Fruit fly (Drosophila melanogaster) whole organism, embryonic: ENCODE measurements around the gene CG7320.

Experiments
- Awh ChIP-seq: fragments of 200-800 bp; sonication (Bioruptor generic); IDR thresholded peaks from 2 replicates; pipeline ENCODE4, ENCODE4 v1.3.6; 2022; ENCODE audit warnings: missing biosample characterization, missing genetic modification characterization
- CG10267 ChIP-seq: fragments of 200-800 bp; sonication (Bioruptor generic); optimal IDR thresholded peaks from 2 replicates; lab custom pipeline; 2018; ENCODE audit warnings: missing biosample characterization, mild to moderate bottlenecking, missing genetic modification characterization, moderate library complexity
- CG12744 ChIP-seq: fragments of 200-800 bp; sonication (Bioruptor generic); optimal IDR thresholded peaks from 2 replicates; lab custom pipeline; 2016; ENCODE audit warnings: missing biosample characterization, missing genetic modification characterization
- CG13624 ChIP-seq: fragments of 200-800 bp; sonication (Bioruptor generic); optimal IDR thresholded peaks from 2 replicates; lab custom pipeline; 2016; ENCODE audit warnings: missing biosample characterization, missing genetic modification characterization
- CG15514 ChIP-seq: fragments of 200-800 bp; sonication (Bioruptor generic); optimal IDR thresholded peaks from 3 replicates; lab custom pipeline; 2017; ENCODE audit warnings: missing biosample characterization, missing genetic modification characterization, mild to moderate bottlenecking, moderate library complexity, missing genetic modification reagents
- CG15696 ChIP-seq: fragments of 200-800 bp; sonication (Bioruptor generic); optimal IDR thresholded peaks from 2 replicates; lab custom pipeline; 2019; ENCODE audit warnings: missing biosample characterization, mild to moderate bottlenecking, missing genetic modification characterization, moderate library complexity
- CG1647 ChIP-seq: fragments of 200-800 bp; sonication (Bioruptor generic); optimal IDR thresholded peaks from 3 replicates; lab custom pipeline; 2016; ENCODE audit warnings: missing biosample characterization, missing genetic modification characterization
- CG17359 ChIP-seq: fragments of 200-800 bp; sonication (Bioruptor generic); optimal IDR thresholded peaks from 3 replicates; lab custom pipeline; 2018; ENCODE audit warnings: missing biosample characterization, mild to moderate bottlenecking, missing genetic modification characterization, moderate library complexity
- CG17385 ChIP-seq: fragments of 200-800 bp; sonication (Bioruptor generic); optimal IDR thresholded peaks from 3 replicates; lab custom pipeline; 2018; ENCODE audit warnings: missing biosample characterization, mild to moderate bottlenecking, missing genetic modification characterization
- CG18262 ChIP-seq: fragments of 200-800 bp; optimal IDR thresholded peaks from 3 replicates; lab custom pipeline; 2019; ENCODE audit warnings: missing biosample characterization, mild to moderate bottlenecking, missing genetic modification characterization, moderate library complexity
- CG2678 ChIP-seq: fragments of 200-800 bp; sonication (Bioruptor generic); optimal IDR thresholded peaks from 3 replicates; lab custom pipeline; 2019; ENCODE audit warnings: missing biosample characterization, mild to moderate bottlenecking, missing genetic modification characterization, moderate library complexity
- CG2875 ChIP-seq: fragments of 200-800 bp; sonication (Bioruptor generic); optimal IDR thresholded peaks from 2 replicates; lab custom pipeline; 2017; ENCODE audit warnings: missing biosample characterization, mild to moderate bottlenecking, missing genetic modification characterization, missing genetic modification reagents
- CG32772 ChIP-seq: fragments of 200-800 bp; sonication (Bioruptor generic); IDR thresholded peaks from 2 replicates; pipeline ENCODE4 v1.3.6; 2022; ENCODE audit warnings: missing biosample characterization, missing genetic modification characterization
- CG3726 ChIP-seq: fragments of 200-800 bp; sonication (Bioruptor generic); IDR thresholded peaks from 3 replicates; pipeline ENCODE4, ENCODE4 v1.3.6; 2022; ENCODE audit warnings: missing biosample characterization, missing genetic modification characterization
- CG4820 ChIP-seq: fragments of 200-800 bp; sonication (Bioruptor generic); optimal IDR thresholded peaks from 3 replicates; lab custom pipeline; 2016; ENCODE audit warnings: missing biosample characterization, missing genetic modification characterization
- CG5180 ChIP-seq: fragments of 200-800 bp; sonication (Bioruptor generic); optimal IDR thresholded peaks from 3 replicates; lab custom pipeline; 2017; ENCODE audit warnings: missing biosample characterization, missing genetic modification characterization, mild to moderate bottlenecking, moderate library complexity, missing genetic modification reagents
- CG5245 ChIP-seq: fragments of 200-800 bp; sonication (Bioruptor generic); optimal IDR thresholded peaks from 3 replicates; lab custom pipeline; 2016; ENCODE audit warnings: missing biosample characterization, missing genetic modification characterization
- CG6654 ChIP-seq: fragments of 200-800 bp; sonication (Bioruptor generic); optimal IDR thresholded peaks from 2 replicates; lab custom pipeline; 2017; ENCODE audit warnings: missing biosample characterization, mild to moderate bottlenecking, missing genetic modification characterization
- CG6683 ChIP-seq: fragments of 200-800 bp; sonication (Bioruptor generic); optimal IDR thresholded peaks from 2 replicates; lab custom pipeline; 2017; ENCODE audit warnings: missing biosample characterization, mild to moderate bottlenecking, missing genetic modification characterization, missing genetic modification reagents
- CG6813 ChIP-seq: fragments of 200-800 bp; sonication (Bioruptor generic); optimal IDR thresholded peaks from 2 replicates; lab custom pipeline; 2017; ENCODE audit warnings: missing biosample characterization, missing genetic modification characterization, mild to moderate bottlenecking, moderate library complexity, missing genetic modification reagents
- CG7839 ChIP-seq: fragments of 200-800 bp; sonication (Bioruptor generic); optimal IDR thresholded peaks from 3 replicates; lab custom pipeline; 2018; ENCODE audit warnings: missing biosample characterization, mild to moderate bottlenecking, missing genetic modification characterization, moderate library complexity
- CG8359 ChIP-seq: fragments of 200-800 bp; sonication (Bioruptor generic); optimal IDR thresholded peaks from 2 replicates; lab custom pipeline; 2017; ENCODE audit warnings: missing biosample characterization, mild to moderate bottlenecking, missing genetic modification characterization, borderline replicate concordance
- Dbx ChIP-seq: fragments of 200-800 bp; sonication (Bioruptor generic); IDR thresholded peaks from 3 replicates; pipeline ENCODE4 v1.3.6; 2022; ENCODE audit warnings: missing biosample characterization, missing genetic modification characterization
- Dll ChIP-seq: fragments of 200-800 bp; sonication (Bioruptor generic); IDR thresholded peaks from 4 replicates; pipeline ENCODE4 v1.3.6; 2022; ENCODE audit warnings: missing biosample characterization, missing genetic modification characterization; ENCODE audit not compliant: partially characterized antibody
- E2f2 ChIP-seq: fragments of 200-800 bp; sonication (Bioruptor generic); IDR thresholded peaks from 2 replicates; pipeline ENCODE4 v1.3.6; 2022; ENCODE audit warnings: missing biosample characterization, missing genetic modification characterization
- Hr51 ChIP-seq, 2 experiments: fragments of 200-800 bp; sonication (Bioruptor generic); optimal IDR thresholded peaks; 2 replicates in 1 of 2; 3 replicates in 1 of 2; lab custom pipeline; 2016 to 2018; ENCODE audit warnings: missing biosample characterization in 2 of 2, missing genetic modification characterization in 2 of 2, mild to moderate bottlenecking in 1 of 2, moderate library complexity in 1 of 2
- Nf-YA ChIP-seq: fragments of 200-800 bp; sonication (Bioruptor generic); IDR thresholded peaks from 2 replicates; pipeline ENCODE4 v1.3.6; 2022; ENCODE audit warnings: missing biosample characterization, missing genetic modification characterization
- Pdp1 ChIP-seq, 2 experiments: fragments of 200-800 bp; sonication (Bioruptor generic); optimal IDR thresholded peaks; 3 replicates each; lab custom pipeline; 2016; ENCODE audit warnings: missing biosample characterization in 2 of 2, missing genetic modification characterization in 2 of 2, mild to moderate bottlenecking in 1 of 2, moderate library complexity in 1 of 2
- ara ChIP-seq: fragments of 200-800 bp; sonication (Bioruptor generic); IDR thresholded peaks from 2 replicates; pipeline ENCODE4 v1.3.6; 2022; ENCODE audit warnings: missing biosample characterization, missing genetic modification characterization
- ase ChIP-seq: fragments of 200-800 bp; sonication (Bioruptor generic); IDR thresholded peaks from 3 replicates; pipeline ENCODE4 v1.3.6; 2022; ENCODE audit warnings: missing biosample characterization, missing genetic modification characterization
- cas ChIP-seq: fragments of 200-800 bp; sonication (Bioruptor generic); IDR thresholded peaks from 2 replicates; pipeline ENCODE4 v1.3.6; 2022; ENCODE audit warnings: missing biosample characterization, missing genetic modification characterization
- inv ChIP-seq: fragments of 200-800 bp; sonication (Bioruptor generic); IDR thresholded peaks from 2 replicates; pipeline ENCODE4 v1.3.6; 2022; ENCODE audit warnings: missing biosample characterization, missing genetic modification characterization; ENCODE audit not compliant: partially characterized antibody
- jumu ChIP-seq: fragments of 200-800 bp; sonication (Bioruptor generic); optimal IDR thresholded peaks from 3 replicates; lab custom pipeline; 2016; ENCODE audit warnings: missing biosample characterization, missing genetic modification characterization
- lab ChIP-seq: fragments of 200-800 bp; sonication (Bioruptor generic); optimal IDR thresholded peaks from 3 replicates; lab custom pipeline; 2017; ENCODE audit warnings: missing biosample characterization, missing genetic modification characterization, mild to moderate bottlenecking, moderate library complexity, missing genetic modification reagents
- nerfin-1 ChIP-seq: fragments of 200-800 bp; sonication (Bioruptor generic); optimal IDR thresholded peaks from 3 replicates; lab custom pipeline; 2019; ENCODE audit warnings: missing biosample characterization, mild to moderate bottlenecking, missing genetic modification characterization, moderate library complexity
- pb ChIP-seq: fragments of 200-800 bp; sonication (Bioruptor generic); optimal IDR thresholded peaks from 3 replicates; lab custom pipeline; 2016; ENCODE audit warnings: missing biosample characterization, missing genetic modification characterization
- pfk ChIP-seq: fragments of 200-800 bp; sonication (Bioruptor generic); optimal IDR thresholded peaks from 2 replicates; lab custom pipeline; 2018; ENCODE audit warnings: missing biosample characterization, mild to moderate bottlenecking, missing genetic modification characterization, moderate library complexity
- phol ChIP-seq: fragments of 200-800 bp; sonication (Bioruptor generic); optimal IDR thresholded peaks from 3 replicates; lab custom pipeline; 2018; ENCODE audit warnings: missing biosample characterization, mild to moderate bottlenecking, missing genetic modification characterization, moderate library complexity
- rib ChIP-seq: fragments of 200-800 bp; sonication (Bioruptor generic); IDR thresholded peaks from 2 replicates; pipeline ENCODE4 v1.3.6; 2022; ENCODE audit warnings: missing biosample characterization, missing genetic modification characterization
- row ChIP-seq: fragments of 200-800 bp; sonication (Bioruptor generic); IDR thresholded peaks from 3 replicates; pipeline ENCODE4 v1.3.6; 2022; ENCODE audit warnings: missing biosample characterization, missing genetic modification characterization
- sc ChIP-seq, 3 experiments: fragments of >200 bp in 2 of 3; fragments of 200-800 bp in 1 of 3; sonication (Bioruptor generic) in 1 of 3; optimal IDR thresholded peaks; 2 replicates in 2 of 3; 3 replicates in 1 of 3; lab custom pipeline; 2017; ENCODE audit warnings: mild to moderate bottlenecking in 1 of 3, missing biosample characterization in 1 of 3, missing genetic modification characterization in 1 of 3, missing genetic modification reagents in 1 of 3
- sna ChIP-seq: fragments of 200-800 bp; sonication (Bioruptor generic); IDR thresholded peaks from 2 replicates; pipeline ENCODE4 v1.3.6; 2022; ENCODE audit warnings: missing biosample characterization, missing genetic modification characterization; ENCODE audit not compliant: partially characterized antibody
- ssp ChIP-seq: fragments of 200-800 bp; sonication (Bioruptor generic); IDR thresholded peaks from 2 replicates; pipeline ENCODE4 v1.3.6; 2022; ENCODE audit warnings: missing biosample characterization, missing genetic modification characterization
- tgo ChIP-seq: fragments of 200-800 bp; sonication (Bioruptor generic); IDR thresholded peaks from 3 replicates; pipeline ENCODE4 v1.3.6; 2022; ENCODE audit warnings: missing biosample characterization, missing genetic modification characterization
- ttk ChIP-seq: fragments of 200-800 bp; sonication (Bioruptor generic); IDR thresholded peaks from 2 replicates; pipeline ENCODE4 v2.1.2; 2022; ENCODE audit warnings: missing biosample characterization, missing genetic modification characterization
- unpg ChIP-seq: fragments of 200-800 bp; sonication (Bioruptor generic); optimal IDR thresholded peaks from 3 replicates; lab custom pipeline; 2018; ENCODE audit warnings: missing biosample characterization, mild to moderate bottlenecking, missing genetic modification characterization, moderate library complexity
- vfl ChIP-seq: fragments of 200-800 bp; sonication (Bioruptor generic); optimal IDR thresholded peaks from 2 replicates; lab custom pipeline; 2016; ENCODE audit warnings: missing biosample characterization, missing genetic modification characterization
- vvl ChIP-seq: fragments of 200-800 bp; sonication (Bioruptor generic); IDR thresholded peaks from 2 replicates; pipeline ENCODE4 v1.3.6; 2022; ENCODE audit warnings: missing biosample characterization, missing genetic modification characterization
- zf30C ChIP-seq: fragments of 200-800 bp; sonication (Bioruptor generic); optimal IDR thresholded peaks from 3 replicates; lab custom pipeline; 2018; ENCODE audit warnings: missing biosample characterization, mild to moderate bottlenecking, missing genetic modification characterization

CG7320 gene

dm6 chr3L:18203949-18204348 lies 2.7 kb downstream of the CG7320 start (continued):
- TF ChIP-seq CG18262 (peak; percentile 92), Hr51 (GFP tag; optimal IDR thresholded peaks at IDR 0.05; lab: Kevin White, UChicago) (peak in 1 of 2 experiments; percentile 50), cas (GFP tag; lab: Robert Waterston, UW) (no peak), pb (no peak), CG6813 (no peak), CG8359 (GFP tag; lab: Kevin White, UChicago) (peak; percentile 24), CG2678 (peak; percentile 74), CG7839 (peak; percentile 77), ase (GFP tag; lab: Robert Waterston, UW) (no peak), Awh (GFP tag; lab: Robert Waterston, UW) (peak; percentile 70), E2f2 (GFP tag; lab: Robert Waterston, UW) (peak; percentile 16; the same call in 1 of the 2 replicates), CG15696 (peak; percentile 73), CG2875 (GFP tag; lab: Kevin White, UChicago) (peak; percentile 34), CG17385 (peak; percentile 33), Nf-YA (GFP tag; lab: Robert Waterston, UW) (peak; percentile 41; the same call in 1 of the 2 replicates), rib (GFP tag; lab: Robert Waterston, UW) (no peak), CG13624 (GFP tag; lab: Kevin White, UChicago) (no peak), nerfin-1 (tag; lab: Kevin White, UChicago) (peak; percentile 58), CG5245 (GFP tag; lab: Kevin White, UChicago) (peak; percentile 11), CG10267 (peak; percentile 80), CG12744 (GFP tag; lab: Kevin White, UChicago) (no peak), inv (no peak), unpg (GFP tag; lab: Kevin White, UChicago) (peak; percentile 62), vfl (GFP tag; lab: Kevin White, UChicago) (no peak), CG15514 (GFP tag; lab: Kevin White, UChicago) (no peak), CG5180 (no peak), sna (GFP tag; lab: Robert Waterston, UW) (no peak), Dll (GFP tag; lab: Robert Waterston, UW) (no peak), jumu (GFP tag; lab: Kevin White, UChicago) (no peak), CG6654 (GFP tag; lab: Kevin White, UChicago) (no peak), sc (optimal IDR thresholded peaks at IDR 0.05; lab: Kevin White, UChicago) (no peak), sc (GFP tag; optimal IDR thresholded peaks at IDR 0.05; lab: Kevin White, UChicago) (peak; percentile 6), CG4820 (GFP tag; lab: Kevin White, UChicago) (peak; percentile 51), Pdp1 (GFP tag; optimal IDR thresholded peaks at IDR 0.05; lab: Kevin White, UChicago) (no peak), CG3726 (GFP tag; lab: Robert Waterston, UW) (0 out of 3 replicates have a peak, but pooled peaks have one; percentile 39), vvl (GFP tag; lab: Robert Waterston, UW) (peak; percentile 82), CG17359 (tag; lab: Kevin White, UChicago) (peak; percentile 55), ttk (GFP tag; lab: Robert Waterston, UW) (0 out of 2 replicates have a peak, but pooled peaks have one; percentile 28), lab (GFP tag; lab: Kevin White, UChicago) (peak; percentile 14), CG1647 (GFP tag; lab: Kevin White, UChicago) (no peak), CG6683 (GFP tag; lab: Kevin White, UChicago) (no peak), ssp (GFP tag; lab: Robert Waterston, UW) (peak; percentile 59), Dbx (no peak), tgo (GFP tag; lab: Robert Waterston, UW) (peak; percentile 57; the same call in 2 of the 3 replicates), CG32772 (GFP tag; lab: Robert Waterston, UW) (peak; percentile 46; the same call in 1 of the 2 replicates), zf30C (peak; percentile 56), pfk (GFP tag; lab: Kevin White, UChicago) (no peak), ara (GFP tag; lab: Robert Waterston, UW) (peak; percentile 69; the same call in 1 of the 2 replicates), phol (tag; lab: Kevin White, UChicago) (peak; percentile 80), row (GFP tag; lab: Robert Waterston, UW) (peak; percentile 72)
